Worm (Caenorhabditis elegans) whole organism, L2 larva: Measurements from ENCODE around the gene T05C12.1.

ENCODE experiments used
- mab-5 ChIP-seq: fragments of 150-350 bp; optimal IDR thresholded peaks from 2 replicates; lab custom pipeline; 2014; ENCODE audit warnings: missing biosample characterization, missing genetic modification characterization
- mdl-1 ChIP-seq, 2 experiments: fragments of 150-350 bp in 1 of 2; sonication (generic microtip) in 1 of 2; optimal IDR thresholded peaks; 2 replicates each; lab custom pipeline; 2017; ENCODE audit warnings: missing biosample characterization in 2 of 2, missing genetic modification characterization in 2 of 2
- nhr-11 ChIP-seq: fragments of 150-350 bp; optimal IDR thresholded peaks from 2 replicates; lab custom pipeline; 2014; ENCODE audit warnings: missing biosample characterization, missing genetic modification characterization
- nhr-237 ChIP-seq: fragments of 150-350 bp; optimal IDR thresholded peaks from 2 replicates; lab custom pipeline; 2014; ENCODE audit warnings: missing biosample characterization, missing genetic modification characterization
- snpc-4 ChIP-seq: fragments of 150-350 bp; optimal IDR thresholded peaks from 2 replicates; lab custom pipeline; 2014; ENCODE audit warnings: missing biosample characterization, missing genetic modification characterization
- unc-62 ChIP-seq: fragments of 150-350 bp; optimal IDR thresholded peaks from 2 replicates; lab custom pipeline; 2014; ENCODE audit warnings: missing biosample characterization, missing genetic modification reagents, missing genetic modification characterization

ce11 chrII:8190455-8190854 lies 17.0 kb downstream of the T05C12.1 start, which contains the start of gene T05C12.8:
- TF ChIP-seq unc-62 (GFP tag; lab: Kevin White, UChicago) (no peak), nhr-11 (tag; lab: Kevin White, UChicago) (no peak), mdl-1 (tag; optimal IDR thresholded peaks at IDR 0.05; lab: Kevin White, UChicago) (no peak), mab-5 (tag; lab: Kevin White, UChicago) (no peak), nhr-237 (tag; lab: Kevin White, UChicago) (no peak), snpc-4 (tag; lab: Kevin White, UChicago) (no peak)
